Fruit fly (Drosophila melanogaster): ENCODE data around the gene Vti1b.

DNA sequence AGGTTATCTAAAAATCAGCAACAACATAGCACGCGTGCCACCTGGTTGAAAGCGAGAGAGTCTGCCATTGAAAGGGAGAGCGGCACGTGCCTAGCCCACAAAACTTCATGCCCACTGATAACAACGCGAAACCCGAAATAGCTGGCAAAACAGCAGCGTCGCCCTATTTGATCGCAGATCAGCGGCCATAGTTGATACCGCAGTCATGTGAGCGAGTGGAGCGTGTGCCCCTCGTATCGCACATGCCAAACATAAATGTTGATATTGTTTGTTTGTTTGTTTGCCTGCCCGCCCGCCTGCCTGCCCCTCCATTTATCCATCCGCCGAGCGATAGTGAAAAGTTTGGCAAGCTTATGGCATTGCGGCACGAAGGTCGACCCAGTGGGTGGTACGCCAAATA, 36.1 kb downstream of the Vti1b start:
- no peak for TF ChIP-seq HLH106 (tag; optimal IDR thresholded peaks at IDR 0.05)
- TF ChIP-seq br (GFP tag; optimal IDR thresholded peaks at IDR 0.05), result no peak
- no peak for TF ChIP-seq usp (GFP tag; optimal IDR thresholded peaks at IDR 0.05)
- no peak for TF ChIP-seq dmrt93B (GFP tag; optimal IDR thresholded peaks at IDR 0.05)
- TF ChIP-seq psq (GFP tag; optimal IDR thresholded peaks at IDR 0.05), result no peak
- TF ChIP-seq Abd-B (GFP tag; optimal IDR thresholded peaks at IDR 0.05), result no peak
- TF ChIP-seq CG32264 (GFP tag; optimal IDR thresholded peaks at IDR 0.05), result no peak
- no peak for TF ChIP-seq ey (GFP tag; optimal IDR thresholded peaks at IDR 0.05)
- no peak for TF ChIP-seq jim (GFP tag; optimal IDR thresholded peaks at IDR 0.05)
- no peak for TF ChIP-seq sage (GFP tag; optimal IDR thresholded peaks at IDR 0.05)
- no peak for TF ChIP-seq N (GFP tag; optimal IDR thresholded peaks at IDR 0.05)
- no peak for TF ChIP-seq Dfd (GFP tag; optimal IDR thresholded peaks at IDR 0.05)
- TF ChIP-seq woc (GFP tag; optimal IDR thresholded peaks at IDR 0.05), result no peak
